Fruit fly (Drosophila melanogaster): ENCODE measurements around the gene syd.

- no peak for TF ChIP-seq CG9948 (tag; optimal IDR thresholded peaks at IDR 0.05)
- TF ChIP-seq CG32121 (GFP tag; IDR thresholded peaks at IDR 0.05), result peak; percentile 36; the same call in 1 of the 2 replicates
- TF ChIP-seq CG34367 (tag; optimal IDR thresholded peaks at IDR 0.05), result no peak
- TF ChIP-seq CG14655 (GFP tag; optimal IDR thresholded peaks at IDR 0.05), result peak; percentile 48
- peak; percentile 63; the same call in 1 of the 2 replicates for TF ChIP-seq CG12605 (GFP tag; IDR thresholded peaks at IDR 0.05)
- TF ChIP-seq EcR (GFP tag; optimal IDR thresholded peaks at IDR 0.05), result peak; percentile 65
- no peak for TF ChIP-seq Snoo (tag; optimal IDR thresholded peaks at IDR 0.05)
- TF ChIP-seq fd96Ca (GFP tag; IDR thresholded peaks at IDR 0.05), result 0 out of 3 replicates have a peak, but pooled peaks have one; percentile 45
These were observed 68.7 kb downstream of the syd start, which contains the start of gene Pdp1 for dm6 chr3L:7867036-7867787.
